Worm (Caenorhabditis elegans): ENCODE measurements around the gene nhr-185.

The nhr-185 gene

ce11 chrV:3807846-3808245, 39.3 kb downstream of the nhr-185 start:
- TF ChIP-seq ceh-82 (tag; optimal IDR thresholded peaks at IDR 0.05) (no peak), php-3 (GFP tag; IDR thresholded peaks at IDR 0.05) (no peak), ceh-28 (tag; optimal IDR thresholded peaks at IDR 0.05) (no peak), nhr-6 (tag; optimal IDR thresholded peaks at IDR 0.05) (no peak), fkh-10 (GFP tag; optimal IDR thresholded peaks at IDR 0.05) (no peak), ctbp-1 (GFP tag; IDR thresholded peaks at IDR 0.05) (no peak), F10B5.3 (tag; optimal IDR thresholded peaks at IDR 0.05) (no peak)

ce11 chrV:3805961-3806360, 41.2 kb downstream of the nhr-185 start, which contains the start of gene srw-7:
TSS of gene srw-7 (plus strand) at chrV:3806261.
- TF ChIP-seq mes-2 (tag; optimal IDR thresholded peaks at IDR 0.05; ENCODE audit: poor library complexity, severe bottlenecking): no peak
- no peak for TF ChIP-seq T26A8.4 (GFP tag; IDR thresholded peaks at IDR 0.05)
- TF ChIP-seq dmd-6 (GFP tag; IDR thresholded peaks at IDR 0.05): no peak
- TF ChIP-seq set-16 (GFP tag; IDR thresholded peaks at IDR 0.05): no peak
- no peak for TF ChIP-seq saeg-2 (GFP tag; IDR thresholded peaks at IDR 0.05)

- peak in 1 of 2 experiments; percentile 54 for TF ChIP-seq unc-62 (GFP tag; optimal IDR thresholded peaks at IDR 0.05 in 1 of 2)
- no peak for TF ChIP-seq unc-62 (tag; optimal IDR thresholded peaks at IDR 0.05)
- peak; percentile 71 for TF ChIP-seq aha-1 (tag)
- no peak for TF ChIP-seq vab-7 (GFP tag; IDR thresholded peaks at IDR 0.05)
- TF ChIP-seq ztf-7 (tag; optimal IDR thresholded peaks at IDR 0.05): peak; percentile 95
- peak; percentile 81 for TF ChIP-seq nhr-28 (tag; optimal IDR thresholded peaks at IDR 0.05)
- TF ChIP-seq pqm-1 (tag; optimal IDR thresholded peaks at IDR 0.05): peak; percentile 48
Observed at ce11 chrV:3805499-3805898, 41.7 kb downstream of the nhr-185 start, which contains the start of gene R08F11.4. TSS of gene R08F11.4 (minus strand) at chrV:3805527.

- peak in 1 of 2 experiments; percentile 46 for TF ChIP-seq hif-1 (tag; optimal IDR thresholded peaks at IDR 0.05)
- TF ChIP-seq T26A8.4 (GFP tag; IDR thresholded peaks at IDR 0.05): no peak
- peak; percentile 31 for TF ChIP-seq hlh-11 (tag; optimal IDR thresholded peaks at IDR 0.05)
- no peak for TF ChIP-seq lir-3 (tag; optimal IDR thresholded peaks at IDR 0.05)
- TF ChIP-seq lin-15B (tag; optimal IDR thresholded peaks at IDR 0.05): no peak
- TF ChIP-seq ZK337.2 (GFP tag; IDR thresholded peaks at IDR 0.05): no peak
- no peak for TF ChIP-seq unc-62 (GFP tag; optimal IDR thresholded peaks at IDR 0.05 in 1 of 2)
- no peak for TF ChIP-seq unc-62 (tag; optimal IDR thresholded peaks at IDR 0.05)
- TF ChIP-seq fos-1 (tag; optimal IDR thresholded peaks at IDR 0.05): no peak
- no peak for TF ChIP-seq dve-1 (tag; optimal IDR thresholded peaks at IDR 0.05; ENCODE audit: insufficient read depth)
- TF ChIP-seq nhr-28 (tag; optimal IDR thresholded peaks at IDR 0.05): peak; percentile 95
- TF ChIP-seq dpl-1 (GFP tag; optimal IDR thresholded peaks at IDR 0.05): peak; percentile 16
- no peak for TF ChIP-seq snpc-1.2 (GFP tag; IDR thresholded peaks at IDR 0.05)
- TF ChIP-seq dmd-6 (GFP tag; IDR thresholded peaks at IDR 0.05): peak; percentile 49
- no peak for TF ChIP-seq dmd-8 (GFP tag; IDR thresholded peaks at IDR 0.05)
- TF ChIP-seq mes-2 (tag; optimal IDR thresholded peaks at IDR 0.05; ENCODE audit: poor library complexity, severe bottlenecking): peak; percentile 23
- TF ChIP-seq madf-5 (GFP tag; IDR thresholded peaks at IDR 0.05): no peak
- no peak for TF ChIP-seq nhr-41 (GFP tag; IDR thresholded peaks at IDR 0.05)
- TF ChIP-seq F49E8.2 (tag; optimal IDR thresholded peaks at IDR 0.05; ENCODE audit: borderline replicate concordance): no peak
- TF ChIP-seq ces-1 (GFP tag; optimal IDR thresholded peaks at IDR 0.05): no peak
- no peak for TF ChIP-seq ztf-11 (tag; optimal IDR thresholded peaks at IDR 0.05)
- TF ChIP-seq duxl-1 (tag; optimal IDR thresholded peaks at IDR 0.05; ENCODE audit: poor library complexity): no peak
- TF ChIP-seq egl-27 (tag; optimal IDR thresholded peaks at IDR 0.05): no peak
- no peak for TF ChIP-seq nhr-42 (GFP tag; IDR thresholded peaks at IDR 0.05)
- no peak for TF ChIP-seq ceh-32 (tag; optimal IDR thresholded peaks at IDR 0.05; ENCODE audit: poor library complexity)
- TF ChIP-seq nhr-76 (tag; optimal IDR thresholded peaks at IDR 0.05): no peak
- TF ChIP-seq nhr-77 (tag; optimal IDR thresholded peaks at IDR 0.05): no peak
- no peak for TF ChIP-seq F10B5.3 (tag; optimal IDR thresholded peaks at IDR 0.05)
- TF ChIP-seq nhr-102 (tag; optimal IDR thresholded peaks at IDR 0.05): peak; percentile 31
- TF ChIP-seq vab-7 (GFP tag; IDR thresholded peaks at IDR 0.05): no peak
- no peak for TF ChIP-seq daf-16 (GFP tag; optimal IDR thresholded peaks at IDR 0.05)
- TF ChIP-seq daf-16 (tag; optimal IDR thresholded peaks at IDR 0.05): peak; percentile 70
- no peak for TF ChIP-seq cey-2 (tag; optimal IDR thresholded peaks at IDR 0.05; ENCODE audit: borderline replicate concordance, insufficient read depth)
- TF ChIP-seq lin-39 (tag; optimal IDR thresholded peaks at IDR 0.05): no peak
- TF ChIP-seq hmg-1.1 (GFP tag; IDR thresholded peaks at IDR 0.05): no peak
Observed at ce11 chrV:3803343-3803742, 43.8 kb downstream of the nhr-185 start, which contains the start of gene cyp-33C8. TSS of gene cyp-33C8 (minus strand) at chrV:3803542.
